Worm (Caenorhabditis elegans) whole organism, L1 larva: Measurements from ENCODE around the gene immp-1.

Experiments used
- C16A3.4 ChIP-seq: fragments of 150-350 bp; optimal IDR thresholded peaks from 2 replicates; lab custom pipeline; 2014; ENCODE audit warnings: missing biosample characterization, missing genetic modification characterization
- C34B4.2 ChIP-seq: sonication (generic microtip); optimal IDR thresholded peaks from 2 replicates; lab custom pipeline; 2017; ENCODE audit warnings: mild to moderate bottlenecking, missing genetic modification characterization, missing compliant biosample characterization
- F16B12.6 ChIP-seq: fragments of 150-350 bp; optimal IDR thresholded peaks from 2 replicates; lab custom pipeline; 2014; ENCODE audit warnings: missing biosample characterization, missing genetic modification characterization
- aha-1 ChIP-seq: fragments of 150-350 bp; optimal IDR thresholded peaks from 2 replicates; lab custom pipeline; 2014; ENCODE audit warnings: missing biosample characterization, missing genetic modification characterization
- aly-2 ChIP-seq: fragments of 150-350 bp; optimal IDR thresholded peaks from 2 replicates; lab custom pipeline; 2014; ENCODE audit warnings: missing biosample characterization, missing genetic modification characterization
- ama-1 ChIP-seq: fragments of 150-350 bp; optimal IDR thresholded peaks from 2 replicates; lab custom pipeline; 2014
- blmp-1 ChIP-seq: fragments of 150-350 bp; optimal IDR thresholded peaks from 2 replicates; lab custom pipeline; 2014; ENCODE audit warnings: missing biosample characterization, missing genetic modification characterization
- ceh-63 ChIP-seq: fragments of 200-800 bp; sonication (Bioruptor generic); optimal IDR thresholded peaks from 2 replicates; lab custom pipeline; 2018; ENCODE audit warnings: mild to moderate bottlenecking, missing genetic modification characterization, missing compliant biosample characterization
- ceh-8 ChIP-seq: fragments of 200-800 bp; sonication (Bioruptor generic); optimal IDR thresholded peaks from 2 replicates; lab custom pipeline; 2018; ENCODE audit warnings: mild to moderate bottlenecking, missing genetic modification characterization, moderate library complexity, missing compliant biosample characterization
- ceh-82 ChIP-seq, 3 experiments: fragments of 150-350 bp in 1 of 3; sonication (generic microtip) in 2 of 3; optimal IDR thresholded peaks; 2 replicates each; lab custom pipeline; 2014 to 2017; ENCODE audit warnings: missing biosample characterization in 3 of 3, missing genetic modification characterization in 3 of 3
- ceh-90 ChIP-seq: sonication (generic microtip); optimal IDR thresholded peaks from 2 replicates; lab custom pipeline; 2016; ENCODE audit warnings: missing genetic modification characterization, missing compliant biosample characterization
- ces-1 ChIP-seq: fragments of 150-350 bp; optimal IDR thresholded peaks from 2 replicates; lab custom pipeline; 2014; ENCODE audit warnings: missing biosample characterization, missing genetic modification reagents, missing genetic modification characterization
- dpl-1 ChIP-seq, 3 experiments: fragments of 150-350 bp in 2 of 3; sonication (generic microtip) in 1 of 3; optimal IDR thresholded peaks; 2 replicates each; lab custom pipeline; 2014 to 2017; ENCODE audit warnings: missing biosample characterization in 3 of 3, missing genetic modification characterization in 3 of 3, missing genetic modification reagents in 3 of 3
- dsc-1 ChIP-seq: sonication (generic microtip); optimal IDR thresholded peaks from 2 replicates; lab custom pipeline; 2016; ENCODE audit warnings: mild to moderate bottlenecking, missing genetic modification characterization, missing compliant biosample characterization
- efl-1 ChIP-seq, 4 experiments: fragments of 150-350 bp; optimal IDR thresholded peaks in 3 of 4; peaks in 1 of 4; 1 replicate in 1 of 4; 2 replicates in 3 of 4; lab custom pipeline; 2014; ENCODE audit warnings: missing biosample characterization in 2 of 4, missing genetic modification characterization in 2 of 4, missing genetic modification reagents in 2 of 4
- efl-3 ChIP-seq: fragments of 200-800 bp; sonication (Bioruptor generic); optimal IDR thresholded peaks from 2 replicates; lab custom pipeline; 2018; ENCODE audit warnings: mild to moderate bottlenecking, missing genetic modification characterization, missing compliant biosample characterization
- elt-2 ChIP-seq: sonication (generic microtip); optimal IDR thresholded peaks from 2 replicates; lab custom pipeline; 2016; ENCODE audit warnings: missing genetic modification characterization, mild to moderate bottlenecking, inconsistent platforms, missing compliant biosample characterization, missing genetic modification reagents
- elt-3 ChIP-seq, 6 experiments: fragments of 150-350 bp in 1 of 6; sonication (generic microtip); optimal IDR thresholded peaks; 2 replicates each; lab custom pipeline; 2017 to 2018; ENCODE audit warnings: missing biosample characterization in 6 of 6, missing genetic modification characterization in 6 of 6, inconsistent platforms in 1 of 6
- ets-5 ChIP-seq: fragments of 200-800 bp; sonication (Bioruptor generic); IDR thresholded peaks from 2 replicates; pipeline ENCODE4 v1.3.6; 2022; ENCODE audit warnings: missing genetic modification characterization, missing compliant biosample characterization
- fkh-4 ChIP-seq: sonication (generic microtip); optimal IDR thresholded peaks from 2 replicates; lab custom pipeline; 2016; ENCODE audit warnings: missing compliant biosample characterization, missing genetic modification characterization, borderline replicate concordance
- hlh-17 ChIP-seq: fragments of 200-800 bp; sonication (Bioruptor generic); optimal IDR thresholded peaks from 2 replicates; lab custom pipeline; 2018; ENCODE audit warnings: missing genetic modification characterization, mild to moderate bottlenecking, missing compliant biosample characterization, moderate library complexity, borderline replicate concordance
- hlh-4 ChIP-seq: sonication (generic microtip); optimal IDR thresholded peaks from 2 replicates; lab custom pipeline; 2016; ENCODE audit warnings: mild to moderate bottlenecking, missing genetic modification characterization, missing compliant biosample characterization
- hpl-2 ChIP-seq: fragments of 150-350 bp; optimal IDR thresholded peaks from 2 replicates; lab custom pipeline; 2014; ENCODE audit warnings: missing biosample characterization, missing genetic modification reagents, missing genetic modification characterization
- irx-1 ChIP-seq: sonication (generic microtip); optimal IDR thresholded peaks from 2 replicates; lab custom pipeline; 2016; ENCODE audit warnings: missing genetic modification characterization, missing compliant biosample characterization
- isw-1 ChIP-seq: fragments of 200-800 bp; sonication (Bioruptor generic); IDR thresholded peaks from 2 replicates; pipeline ENCODE4 v1.3.6; 2022; ENCODE audit warnings: missing genetic modification characterization, missing compliant biosample characterization
- lin-13 ChIP-seq: fragments of 150-350 bp; optimal IDR thresholded peaks from 2 replicates; lab custom pipeline; 2014; ENCODE audit warnings: missing biosample characterization, missing genetic modification reagents, missing genetic modification characterization
- lin-14 ChIP-seq: fragments of 200-800 bp; sonication (Bioruptor generic); optimal IDR thresholded peaks from 2 replicates; lab custom pipeline; 2018; ENCODE audit warnings: mild to moderate bottlenecking, missing genetic modification characterization, moderate library complexity, missing compliant biosample characterization
- lin-35 ChIP-seq, 2 experiments: fragments of 150-350 bp; optimal IDR thresholded peaks; 2 replicates each; lab custom pipeline; 2014; ENCODE audit warnings: missing biosample characterization in 2 of 2, missing genetic modification characterization in 2 of 2, missing genetic modification reagents in 2 of 2
- lir-3 ChIP-seq: sonication (generic microtip); optimal IDR thresholded peaks from 2 replicates; lab custom pipeline; 2016; ENCODE audit warnings: mild to moderate bottlenecking, missing genetic modification characterization, moderate library complexity, missing compliant biosample characterization; ENCODE audit not compliant: poor library complexity
- lsy-2 ChIP-seq, 2 experiments: fragments of 150-350 bp; optimal IDR thresholded peaks; 2 replicates each; lab custom pipeline; 2014; ENCODE audit warnings: missing biosample characterization in 2 of 2, missing genetic modification characterization in 2 of 2
- mdl-1 ChIP-seq, 2 experiments: fragments of 150-350 bp; optimal IDR thresholded peaks; 2 replicates each; lab custom pipeline; 2014 to 2017; ENCODE audit warnings: missing biosample characterization in 2 of 2, missing genetic modification characterization in 2 of 2, inconsistent platforms in 1 of 2
- mef-2 ChIP-seq: fragments of 150-350 bp; optimal IDR thresholded peaks from 2 replicates; lab custom pipeline; 2014; ENCODE audit warnings: missing biosample characterization, missing genetic modification characterization
- nhr-11 ChIP-seq: fragments of 150-350 bp; optimal IDR thresholded peaks from 2 replicates; lab custom pipeline; 2014; ENCODE audit warnings: missing biosample characterization, missing genetic modification characterization
- nhr-12 ChIP-seq: sonication (generic microtip); optimal IDR thresholded peaks from 2 replicates; lab custom pipeline; 2017; ENCODE audit warnings: missing biosample characterization, missing genetic modification characterization
- nhr-19 ChIP-seq: fragments of 200-800 bp; sonication (Bioruptor generic); conservative IDR thresholded peaks from 2 replicates; pipeline ENCODE4 v1.3.6; 2022; ENCODE audit warnings: missing genetic modification characterization, missing compliant biosample characterization
- nhr-20 ChIP-seq: sonication (generic microtip); optimal IDR thresholded peaks from 2 replicates; lab custom pipeline; 2016; ENCODE audit warnings: mild to moderate bottlenecking, missing genetic modification characterization, missing compliant biosample characterization
- nhr-77 ChIP-seq: fragments of 150-350 bp; optimal IDR thresholded peaks from 2 replicates; lab custom pipeline; 2014; ENCODE audit warnings: missing biosample characterization, missing genetic modification characterization
- rnt-1 ChIP-seq: sonication (generic microtip); optimal IDR thresholded peaks from 2 replicates; lab custom pipeline; 2016; ENCODE audit warnings: mild to moderate bottlenecking, missing genetic modification characterization, moderate library complexity, missing compliant biosample characterization
- skn-1 ChIP-seq: fragments of 150-350 bp; optimal IDR thresholded peaks from 2 replicates; lab custom pipeline; 2014; ENCODE audit warnings: missing biosample characterization, missing genetic modification characterization
- snu-23 ChIP-seq: sonication (generic microtip); optimal IDR thresholded peaks from 2 replicates; lab custom pipeline; 2016; ENCODE audit warnings: missing genetic modification characterization, missing compliant biosample characterization
- sox-4 ChIP-seq: sonication (generic microtip); optimal IDR thresholded peaks from 2 replicates; lab custom pipeline; 2016; ENCODE audit warnings: missing genetic modification characterization, missing compliant biosample characterization
- sptf-1 ChIP-seq: fragments of 150-350 bp; optimal IDR thresholded peaks from 2 replicates; lab custom pipeline; 2014; ENCODE audit warnings: missing biosample characterization, missing genetic modification characterization
- tbx-2 ChIP-seq: sonication (generic microtip); optimal IDR thresholded peaks from 2 replicates; lab custom pipeline; 2016; ENCODE audit warnings: missing genetic modification characterization, missing compliant biosample characterization
- tlp-1 ChIP-seq: fragments of 150-350 bp; optimal IDR thresholded peaks from 2 replicates; lab custom pipeline; 2014; ENCODE audit warnings: missing biosample characterization, missing genetic modification characterization
- unc-30 ChIP-seq: sonication (generic microtip); optimal IDR thresholded peaks from 2 replicates; lab custom pipeline; 2017; ENCODE audit warnings: missing biosample characterization, missing genetic modification characterization
- unc-62 ChIP-seq: fragments of 150-350 bp; optimal IDR thresholded peaks from 2 replicates; lab custom pipeline; 2014; ENCODE audit warnings: missing biosample characterization, missing genetic modification reagents, missing genetic modification characterization
- unc-86 ChIP-seq: sonication (generic microtip); optimal IDR thresholded peaks from 2 replicates; lab custom pipeline; 2016; ENCODE audit warnings: missing genetic modification characterization, missing compliant biosample characterization
- vab-15 ChIP-seq: sonication (generic microtip); optimal IDR thresholded peaks from 2 replicates; lab custom pipeline; 2017; ENCODE audit warnings: missing genotype, mild to moderate bottlenecking, missing genetic modification characterization, missing compliant biosample characterization
- xbp-1 ChIP-seq: sonication (generic microtip); optimal IDR thresholded peaks from 2 replicates; lab custom pipeline; 2016; ENCODE audit warnings: missing genetic modification characterization, missing compliant biosample characterization
- ztf-11 ChIP-seq, 2 experiments: sonication (generic microtip); optimal IDR thresholded peaks; 2 replicates each; lab custom pipeline; 2016 to 2017; ENCODE audit warnings: missing genetic modification characterization in 2 of 2, missing biosample characterization in 1 of 2, missing compliant biosample characterization in 1 of 2

Gene immp-1

ce11 chrIII:11822407-11822806, 47.7 kb downstream of the immp-1 start, which contains the start of gene maa-1:
TSS of gene maa-1 (minus strand) at chrIII:11822526.
- TF ChIP-seq mef-2 (tag; lab: Kevin White, UChicago) (no peak), elt-2 (peak; percentile 57), nhr-20 (tag; lab: Kevin White, UChicago) (peak; percentile 18)

ce11 chrIII:11823260-11823659, 48.5 kb downstream of the immp-1 start, which contains the start of gene C18D11.3:
TSS of gene C18D11.3 (plus strand) at chrIII:11823448.
- peak; percentile 94 for TF ChIP-seq C16A3.4 (tag; lab: Kevin White, UChicago)
- no peak for TF ChIP-seq hlh-17 (GFP tag; lab: Kevin White, UChicago)
- no peak for TF ChIP-seq hlh-4
- no peak for TF ChIP-seq C34B4.2 (tag; lab: Kevin White, UChicago)
- TF ChIP-seq ama-1 (lab: Kevin White, UChicago), result no peak
- peak; percentile 48 to 93 (median 52) for TF ChIP-seq ceh-82 (tag; optimal IDR thresholded peaks at IDR 0.05; lab: Kevin White, UChicago)
- peak; percentile 67 for TF ChIP-seq dsc-1 (tag; lab: Kevin White, UChicago)
- TF ChIP-seq ces-1, result no peak
- TF ChIP-seq lin-35 (GFP tag; optimal IDR thresholded peaks at IDR 0.05; lab: Kevin White, UChicago), result peak; percentile 90 to 93
- no peak for TF ChIP-seq fkh-4 (tag; lab: Kevin White, UChicago)
- TF ChIP-seq elt-2, result peak; percentile 65
- peak; percentile 100 for TF ChIP-seq F16B12.6 (tag; lab: Kevin White, UChicago)
- TF ChIP-seq rnt-1 (tag; lab: Kevin White, UChicago), result peak; percentile 92
- peak; percentile 96 to 99 for TF ChIP-seq lsy-2 (tag; optimal IDR thresholded peaks at IDR 0.05; lab: Kevin White, UChicago)
- TF ChIP-seq skn-1 (tag; lab: Kevin White, UChicago), result peak; percentile 88
- TF ChIP-seq efl-1 (optimal IDR thresholded peaks at IDR 0.05; lab: Kevin White, UChicago), result peak; percentile 84 to 86
- TF ChIP-seq efl-1 (GFP tag; optimal IDR thresholded peaks at IDR 0.05 in 1 of 2; lab: Kevin White, UChicago), result peak; percentile 81 to 97
- TF ChIP-seq ztf-11 (tag; optimal IDR thresholded peaks at IDR 0.05; lab: Kevin White, UChicago), result peak in 1 of 2 experiments; percentile 22
- peak; percentile 79 for TF ChIP-seq nhr-19 (GFP tag; lab: Robert Waterston, UW)
- TF ChIP-seq mef-2 (tag; lab: Kevin White, UChicago), result no peak
- no peak for TF ChIP-seq ceh-8 (GFP tag; lab: Kevin White, UChicago)
- TF ChIP-seq hpl-2 (GFP tag; lab: Kevin White, UChicago), result no peak
- TF ChIP-seq aha-1 (tag; lab: Kevin White, UChicago), result peak; percentile 27
- peak; percentile 73 for TF ChIP-seq xbp-1 (tag; lab: Kevin White, UChicago)
- TF ChIP-seq nhr-77, result peak; percentile 82
- peak; percentile 60 for TF ChIP-seq irx-1
- TF ChIP-seq lin-14 (GFP tag; lab: Kevin White, UChicago), result peak; percentile 94
- no peak for TF ChIP-seq unc-62 (GFP tag; lab: Kevin White, UChicago)
- TF ChIP-seq tlp-1, result no peak
- TF ChIP-seq sptf-1, result no peak
- no peak for TF ChIP-seq ceh-90 (tag; lab: Kevin White, UChicago)
- peak; percentile 60 for TF ChIP-seq unc-86
- TF ChIP-seq nhr-12, result no peak
- peak; percentile 74 for TF ChIP-seq blmp-1 (tag; lab: Kevin White, UChicago)
- no peak for TF ChIP-seq lir-3 (tag; lab: Kevin White, UChicago)
- peak; percentile 91 for TF ChIP-seq lin-13 (GFP tag; lab: Kevin White, UChicago)
- TF ChIP-seq nhr-11 (tag; lab: Kevin White, UChicago), result no peak
- no peak for TF ChIP-seq ets-5 (GFP tag; lab: Robert Waterston, UW)
- TF ChIP-seq efl-3, result no peak
- TF ChIP-seq unc-30, result no peak
- TF ChIP-seq tbx-2 (tag; lab: Kevin White, UChicago), result peak; percentile 88
- peak in 1 of 2 experiments; percentile 96 for TF ChIP-seq mdl-1 (tag; optimal IDR thresholded peaks at IDR 0.05; lab: Kevin White, UChicago)
- TF ChIP-seq ceh-63 (GFP tag; lab: Kevin White, UChicago), result no peak
- peak; percentile 77 for TF ChIP-seq vab-15
- TF ChIP-seq snu-23 (GFP tag; lab: Kevin White, UChicago), result peak; percentile 93
- no peak for TF ChIP-seq sox-4 (tag; lab: Kevin White, UChicago)
- TF ChIP-seq aly-2, result no peak
- TF ChIP-seq isw-1 (GFP tag; lab: Robert Waterston, UW), result peak; percentile 74
- peak; percentile 74 to 85 (median 84) for TF ChIP-seq dpl-1 (GFP tag; optimal IDR thresholded peaks at IDR 0.05; lab: Kevin White, UChicago)
- peak in 4 of 6 experiments; percentile 23 to 91 (median 54) for TF ChIP-seq elt-3 (tag; optimal IDR thresholded peaks at IDR 0.05; lab: Kevin White, UChicago)
